Fruit fly (Drosophila melanogaster): Measurements from ENCODE around the gene CG4238.

The CG4238 gene

dm6 chr2L:2054289-2054688 is 44.6 kb downstream of the CG4238 start, which contains the start of gene Or22c:
Or22c (plus strand) TSS chr2L:2054589.
- TF ChIP-seq HHEX (GFP tag; optimal IDR thresholded peaks at IDR 0.05) (no peak), CG14965 (GFP tag; optimal IDR thresholded peaks at IDR 0.05; ENCODE audit: borderline replicate concordance) (no peak), CG8089 (GFP tag; optimal IDR thresholded peaks at IDR 0.05) (no peak), CG9437 (GFP tag; optimal IDR thresholded peaks at IDR 0.05) (no peak), gro (GFP tag; optimal IDR thresholded peaks at IDR 0.05) (no peak), Hand (GFP tag; optimal IDR thresholded peaks at IDR 0.05) (no peak), CG7839 (tag; optimal IDR thresholded peaks at IDR 0.05) (no peak), Atf-2 (GFP tag; optimal IDR thresholded peaks at IDR 0.05) (no peak), CG11504 (tag; optimal IDR thresholded peaks at IDR 0.05) (no peak), wor (GFP tag; IDR thresholded peaks at IDR 0.05) (no peak), tna (GFP tag; IDR thresholded peaks at IDR 0.05; ENCODE audit: partially characterized antibody) (no peak)

- TF ChIP-seq CG16863 (GFP tag; optimal IDR thresholded peaks at IDR 0.05) (no peak), slbo (GFP tag; IDR thresholded peaks at IDR 0.05) (0 out of 2 replicates have a peak, but pooled peaks have one; percentile 11), ase (GFP tag; IDR thresholded peaks at IDR 0.05) (no peak), CG2199 (GFP tag; IDR thresholded peaks at IDR 0.05) (no peak), prd (optimal IDR thresholded peaks at IDR 0.05) (no peak), prd (GFP tag; IDR thresholded peaks at IDR 0.05) (peak; percentile 28; the same call in 1 of the 3 replicates), CG18619 (GFP tag; optimal IDR thresholded peaks at IDR 0.05) (no peak)
Measured at dm6 chr2L:2072970-2073369, 63.3 kb downstream of the CG4238 start.

dm6 chr2L:2079619-2080018 is 70.0 kb downstream of the CG4238 start, which contains the start of gene CG12674:
CG12674 (plus strand) TSS chr2L:2079919.
- no peak for TF ChIP-seq Mrtf (GFP tag; IDR thresholded peaks at IDR 0.05)
- no peak for TF ChIP-seq repo (GFP tag; optimal IDR thresholded peaks at IDR 0.05)
- TF ChIP-seq CG2712 (tag; optimal IDR thresholded peaks at IDR 0.05) = no peak
- no peak for TF ChIP-seq br (optimal IDR thresholded peaks at IDR 0.05)
- no peak for TF ChIP-seq caup (GFP tag; optimal IDR thresholded peaks at IDR 0.05; ENCODE audit: severe bottlenecking)
- no peak for TF ChIP-seq CG7839 (tag; optimal IDR thresholded peaks at IDR 0.05)
- TF ChIP-seq Nf-YB (GFP tag; optimal IDR thresholded peaks at IDR 0.05) = no peak
- TF ChIP-seq Oaz (GFP tag; IDR thresholded peaks at IDR 0.05) = no peak
- no peak for TF ChIP-seq fd102C (GFP tag; optimal IDR thresholded peaks at IDR 0.05)
- no peak for TF ChIP-seq trh (GFP tag; optimal IDR thresholded peaks at IDR 0.05)
- TF ChIP-seq NC2α (GFP tag; optimal IDR thresholded peaks at IDR 0.05) = no peak
- no peak for TF ChIP-seq crp (GFP tag; optimal IDR thresholded peaks at IDR 0.05)
- no peak for TF ChIP-seq CG32767 (GFP tag; IDR thresholded peaks at IDR 0.05)
- TF ChIP-seq lab (GFP tag; optimal IDR thresholded peaks at IDR 0.05) = no peak
- no peak for TF ChIP-seq emc (GFP tag; optimal IDR thresholded peaks at IDR 0.05)
